Worm (Caenorhabditis elegans): ENCODE measurements around the gene C02H6.3.

DNA sequence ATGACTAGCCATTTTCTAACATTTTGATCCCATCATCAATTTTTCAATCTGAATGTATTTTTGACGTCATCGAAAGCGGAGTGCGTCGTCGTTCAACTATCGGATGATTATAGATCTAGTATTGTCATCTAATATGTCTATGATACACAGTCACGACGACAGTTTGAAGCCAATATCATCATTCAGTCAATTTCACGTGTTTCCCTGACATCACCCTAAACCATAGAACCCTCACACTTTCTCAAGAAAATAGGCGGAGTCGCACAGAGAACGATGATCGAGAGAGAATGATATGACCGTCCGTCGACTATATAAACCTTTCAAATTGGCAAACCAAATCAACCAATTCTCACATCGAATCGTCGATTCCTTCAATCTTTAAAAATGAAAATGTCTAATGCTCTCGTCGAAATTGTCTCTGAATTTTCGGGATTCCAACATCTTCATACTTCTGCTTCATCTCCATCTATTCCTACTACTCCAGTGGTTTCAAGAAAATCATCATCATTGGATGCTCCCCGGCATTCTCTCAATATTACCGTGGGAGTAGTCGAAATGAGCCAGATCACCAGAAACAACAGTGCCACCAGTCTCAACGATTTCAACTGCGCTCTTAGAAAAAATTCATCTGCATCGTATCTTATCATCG is 28.2 kb upstream of the C02H6.3 start, which contains the start of gene F18E3.13:
- TF ChIP-seq ets-7 (tag; optimal IDR thresholded peaks at IDR 0.05) = no peak
- no peak for TF ChIP-seq ama-1 (optimal IDR thresholded peaks at IDR 0.05)
- TF ChIP-seq tra-4 (tag; optimal IDR thresholded peaks at IDR 0.05) = no peak
- no peak for TF ChIP-seq hnd-1 (tag; optimal IDR thresholded peaks at IDR 0.05)

All from whole organism, early embryonic.